Worm (Caenorhabditis elegans) whole organism, L2 larva: ENCODE results near the gene skr-12.

Experiments
- C34F6.9 ChIP-seq: fragments of 150-350 bp; optimal IDR thresholded peaks from 2 replicates; lab custom pipeline; 2014; ENCODE audit warnings: missing biosample characterization, missing genetic modification characterization
- Y55F3AM.14 ChIP-seq: fragments of 200-800 bp; sonication (Bioruptor generic); optimal IDR thresholded peaks from 2 replicates; lab custom pipeline; 2018; ENCODE audit warnings: mild to moderate bottlenecking, missing genetic modification characterization, missing compliant biosample characterization
- alr-1 ChIP-seq: fragments of 150-350 bp; optimal IDR thresholded peaks from 2 replicates; lab custom pipeline; 2014; ENCODE audit warnings: missing biosample characterization, missing genetic modification characterization
- aly-2 ChIP-seq: fragments of 150-350 bp; optimal IDR thresholded peaks from 2 replicates; lab custom pipeline; 2014; ENCODE audit warnings: missing biosample characterization, missing genetic modification characterization
- blmp-1 ChIP-seq: sonication (generic microtip); optimal IDR thresholded peaks from 2 replicates; lab custom pipeline; 2017; ENCODE audit warnings: missing genetic modification characterization, mild to moderate bottlenecking, missing compliant biosample characterization, antibody characterized with exemption, moderate library complexity; ENCODE audit not compliant: insufficient read depth
- ceh-82 ChIP-seq: fragments of 150-350 bp; optimal IDR thresholded peaks from 2 replicates; lab custom pipeline; 2014; ENCODE audit warnings: missing biosample characterization, missing genetic modification characterization
- crh-2 ChIP-seq: sonication (generic microtip); optimal IDR thresholded peaks from 2 replicates; lab custom pipeline; 2017; ENCODE audit warnings: missing biosample characterization, missing genetic modification characterization
- egl-27 ChIP-seq: sonication (generic microtip); optimal IDR thresholded peaks from 3 replicates; lab custom pipeline; 2017; ENCODE audit warnings: missing biosample characterization, missing genetic modification reagents, missing genetic modification characterization
- elt-1 ChIP-seq: fragments of 150-350 bp; optimal IDR thresholded peaks from 2 replicates; lab custom pipeline; 2014; ENCODE audit warnings: missing biosample characterization, missing genetic modification characterization
- fos-1 ChIP-seq: fragments of 150-350 bp; optimal IDR thresholded peaks from 2 replicates; lab custom pipeline; 2014; ENCODE audit warnings: missing biosample characterization, missing genetic modification characterization
- lin-11 ChIP-seq: fragments of 150-350 bp; sonication (generic microtip); optimal IDR thresholded peaks from 2 replicates; lab custom pipeline; 2014; ENCODE audit warnings: missing biosample characterization, missing genetic modification characterization, inconsistent platforms, mixed read lengths
- lin-13 ChIP-seq: fragments of 150-350 bp; optimal IDR thresholded peaks from 2 replicates; lab custom pipeline; 2014; ENCODE audit warnings: missing biosample characterization, missing genetic modification reagents, missing genetic modification characterization
- mab-5 ChIP-seq: fragments of 150-350 bp; optimal IDR thresholded peaks from 2 replicates; lab custom pipeline; 2014; ENCODE audit warnings: missing biosample characterization, missing genetic modification characterization
- mbf-1 ChIP-seq: sonication (generic microtip); optimal IDR thresholded peaks from 2 replicates; lab custom pipeline; 2017; ENCODE audit warnings: missing biosample characterization, missing genetic modification characterization
- mdl-1 ChIP-seq, 2 experiments: fragments of 150-350 bp in 1 of 2; sonication (generic microtip) in 1 of 2; optimal IDR thresholded peaks; 2 replicates each; lab custom pipeline; 2017; ENCODE audit warnings: missing biosample characterization in 2 of 2, missing genetic modification characterization in 2 of 2
- nhr-11 ChIP-seq: fragments of 150-350 bp; optimal IDR thresholded peaks from 2 replicates; lab custom pipeline; 2014; ENCODE audit warnings: missing biosample characterization, missing genetic modification characterization
- nhr-12 ChIP-seq: fragments of 150-350 bp; optimal IDR thresholded peaks from 2 replicates; lab custom pipeline; 2014; ENCODE audit warnings: missing biosample characterization, missing genetic modification characterization
- nhr-21 ChIP-seq: fragments of 150-350 bp; optimal IDR thresholded peaks from 2 replicates; lab custom pipeline; 2014; ENCODE audit warnings: missing biosample characterization, missing genetic modification characterization
- nhr-237 ChIP-seq: fragments of 150-350 bp; optimal IDR thresholded peaks from 2 replicates; lab custom pipeline; 2014; ENCODE audit warnings: missing biosample characterization, missing genetic modification characterization
- nhr-25 ChIP-seq: fragments of 150-350 bp; sonication (generic microtip); optimal IDR thresholded peaks from 3 replicates; lab custom pipeline; 2014; ENCODE audit warnings: missing biosample characterization, missing genetic modification characterization
- peb-1 ChIP-seq: fragments of 150-350 bp; optimal IDR thresholded peaks from 2 replicates; lab custom pipeline; 2014; ENCODE audit warnings: missing biosample characterization, missing genetic modification characterization
- sem-4 ChIP-seq: fragments of 150-350 bp; optimal IDR thresholded peaks from 2 replicates; lab custom pipeline; 2014; ENCODE audit warnings: missing biosample characterization, missing genetic modification reagents, missing genetic modification characterization
- skn-1 ChIP-seq: sonication (generic microtip); optimal IDR thresholded peaks from 2 replicates; lab custom pipeline; 2017; ENCODE audit warnings: missing biosample characterization, missing genetic modification characterization
- sma-3 ChIP-seq: sonication (generic microtip); optimal IDR thresholded peaks from 2 replicates; lab custom pipeline; 2016; ENCODE audit warnings: missing genetic modification reagents, missing genetic modification characterization, missing compliant biosample characterization
- sma-9 ChIP-seq, 2 experiments: fragments of 150-350 bp in 1 of 2; sonication (generic microtip) in 1 of 2; optimal IDR thresholded peaks; 2 replicates each; lab custom pipeline; 2014 to 2016; ENCODE audit warnings: missing genetic modification characterization in 2 of 2, mild to moderate bottlenecking in 1 of 2, missing biosample characterization in 1 of 2, missing compliant biosample characterization in 1 of 2, missing genetic modification reagents in 1 of 2, moderate library complexity in 1 of 2
- unc-62 ChIP-seq: fragments of 150-350 bp; optimal IDR thresholded peaks from 2 replicates; lab custom pipeline; 2014; ENCODE audit warnings: missing biosample characterization, missing genetic modification reagents, missing genetic modification characterization
- ztf-1 ChIP-seq: fragments of 200-800 bp; sonication (Bioruptor generic); conservative IDR thresholded peaks from 2 replicates; pipeline ENCODE4 v1.3.6; 2022; ENCODE audit warnings: missing genetic modification characterization, missing compliant biosample characterization
- ztf-11 ChIP-seq: sonication (generic microtip); optimal IDR thresholded peaks from 2 replicates; lab custom pipeline; 2017; ENCODE audit warnings: missing biosample characterization, missing genetic modification characterization
- ztf-4 ChIP-seq: fragments of 150-350 bp; optimal IDR thresholded peaks from 2 replicates; lab custom pipeline; 2014; ENCODE audit warnings: missing biosample characterization, missing genetic modification characterization

The skr-12 gene

ce11 chrIV:17125967-17126366 lies 41.1 kb upstream of the skr-12 start:
- TF ChIP-seq ztf-11 (tag; lab: Kevin White, UChicago) (no peak), mbf-1 (tag; lab: Kevin White, UChicago) (no peak), aly-2 (tag; lab: Kevin White, UChicago) (no peak), ceh-82 (tag; lab: Kevin White, UChicago) (no peak)

ce11 chrIV:17126512-17126911 lies 40.6 kb upstream of the skr-12 start:
- no peak for TF ChIP-seq alr-1 (tag; lab: Kevin White, UChicago)

- no peak for TF ChIP-seq egl-27 (tag; lab: Kevin White, UChicago)
- no peak for TF ChIP-seq nhr-11 (tag; lab: Kevin White, UChicago)
- TF ChIP-seq nhr-237 (tag; lab: Kevin White, UChicago), result no peak
- no peak for TF ChIP-seq ztf-1 (GFP tag; lab: Robert Waterston, UW)
- no peak for TF ChIP-seq nhr-25
- TF ChIP-seq sem-4 (tag; lab: Kevin White, UChicago), result no peak
- no peak for TF ChIP-seq ceh-82 (tag; lab: Kevin White, UChicago)
- TF ChIP-seq fos-1 (tag; lab: Kevin White, UChicago), result no peak
- no peak for TF ChIP-seq lin-11 (tag; lab: Kevin White, UChicago)
- TF ChIP-seq skn-1 (tag; lab: Kevin White, UChicago), result no peak
- TF ChIP-seq Y55F3AM.14 (GFP tag; lab: Kevin White, UChicago), result no peak
Observed at ce11 chrIV:17131035-17131595, 36.0 kb upstream of the skr-12 start, which contains the start of the genes Y116A8C.37 and Y116A8C.38. Gene Y116A8C.37 (minus strand): TSS chrIV:17131135. Gene Y116A8C.38 (plus strand): TSS chrIV:17131545.

ce11 chrIV:17150418-17150817 lies 16.7 kb upstream of the skr-12 start:
- no peak for TF ChIP-seq sma-3 (GFP tag; lab: Kevin White, UChicago)
- TF ChIP-seq crh-2, result no peak
- TF ChIP-seq mdl-1 (tag; optimal IDR thresholded peaks at IDR 0.05; lab: Kevin White, UChicago), result no peak
- TF ChIP-seq blmp-1 (tag; lab: Kevin White, UChicago), result no peak
- no peak for TF ChIP-seq nhr-237 (tag; lab: Kevin White, UChicago)
- TF ChIP-seq ztf-1 (GFP tag; lab: Robert Waterston, UW), result no peak
- no peak for TF ChIP-seq elt-1 (tag; lab: Kevin White, UChicago)
- TF ChIP-seq mab-5 (tag; lab: Kevin White, UChicago), result no peak
- TF ChIP-seq aly-2 (tag; lab: Kevin White, UChicago), result no peak
- TF ChIP-seq, all 48 proteins: peak for 0

ce11 chrIV:17150871-17151270 lies 16.2 kb upstream of the skr-12 start, which contains the start of gene Y116A8C.40:
Gene Y116A8C.40 (minus strand): TSS chrIV:17150971.
- no peak for TF ChIP-seq mdl-1 (tag; optimal IDR thresholded peaks at IDR 0.05; lab: Kevin White, UChicago)
- TF ChIP-seq sma-3 (GFP tag; lab: Kevin White, UChicago), result no peak
- TF ChIP-seq C34F6.9 (tag; lab: Kevin White, UChicago), result no peak
- no peak for TF ChIP-seq aly-2 (tag; lab: Kevin White, UChicago)
- TF ChIP-seq ztf-11 (tag; lab: Kevin White, UChicago), result no peak
- TF ChIP-seq egl-27 (tag; lab: Kevin White, UChicago), result no peak
- no peak for TF ChIP-seq lin-13 (GFP tag; lab: Kevin White, UChicago)
- no peak for TF ChIP-seq fos-1 (tag; lab: Kevin White, UChicago)
- TF ChIP-seq lin-11 (tag; lab: Kevin White, UChicago), result no peak
- no peak for TF ChIP-seq ztf-4
- no peak for TF ChIP-seq sma-9 (GFP tag; optimal IDR thresholded peaks at IDR 0.05; lab: Kevin White, UChicago)
- TF ChIP-seq sma-9 (tag; optimal IDR thresholded peaks at IDR 0.05; lab: Kevin White, UChicago), result no peak
- TF ChIP-seq nhr-12 (tag; lab: Kevin White, UChicago), result no peak
- no peak for TF ChIP-seq nhr-21 (tag; lab: Kevin White, UChicago)
- no peak for TF ChIP-seq elt-1 (tag; lab: Kevin White, UChicago)
- TF ChIP-seq peb-1, result no peak
- TF ChIP-seq unc-62 (GFP tag; lab: Kevin White, UChicago), result no peak

- TF ChIP-seq lin-11 (tag; lab: Kevin White, UChicago), result no peak
Observed at ce11 chrIV:17153002-17153401, 14.1 kb upstream of the skr-12 start.
